Fruit fly (Drosophila melanogaster) whole organism, embryonic: ENCODE results near the gene Atg5.

Experiments
- B-H1 ChIP-seq: fragments of 200-800 bp; sonication (Bioruptor generic); IDR thresholded peaks from 3 replicates; pipeline ENCODE4 v1.3.6; 2022; ENCODE audit warnings: missing biosample characterization, missing genetic modification characterization
- CG12071 ChIP-seq: fragments of 200-800 bp; sonication (Bioruptor generic); optimal IDR thresholded peaks from 3 replicates; lab custom pipeline; 2018; ENCODE audit warnings: missing biosample characterization, mild to moderate bottlenecking, missing genetic modification characterization
- CG12155 ChIP-seq: fragments of 200-800 bp; sonication (Bioruptor generic); optimal IDR thresholded peaks from 3 replicates; lab custom pipeline; 2016; ENCODE audit warnings: missing biosample characterization, missing genetic modification characterization
- CG12219 ChIP-seq: fragments of 200-800 bp; sonication (Bioruptor generic); optimal IDR thresholded peaks from 3 replicates; lab custom pipeline; 2018; ENCODE audit warnings: missing biosample characterization, mild to moderate bottlenecking, missing genetic modification characterization
- CG12659 ChIP-seq: fragments of 200-800 bp; sonication (Bioruptor generic); optimal IDR thresholded peaks from 3 replicates; lab custom pipeline; 2017; ENCODE audit warnings: mild to moderate bottlenecking, missing biosample characterization, missing genetic modification reagents, missing genetic modification characterization
- CG12942 ChIP-seq: fragments of 200-800 bp; sonication (Bioruptor generic); optimal IDR thresholded peaks from 3 replicates; lab custom pipeline; 2016; ENCODE audit warnings: missing biosample characterization, missing genetic modification characterization
- CG13123 ChIP-seq: fragments of 200-800 bp; sonication (Bioruptor generic); optimal IDR thresholded peaks from 2 replicates; lab custom pipeline; 2016; ENCODE audit warnings: missing biosample characterization, missing genetic modification characterization
- CG14710 ChIP-seq: fragments of 200-800 bp; sonication (Bioruptor generic); optimal IDR thresholded peaks from 3 replicates; lab custom pipeline; 2019; ENCODE audit warnings: missing biosample characterization, mild to moderate bottlenecking, missing genetic modification characterization, moderate library complexity
- CG15514 ChIP-seq: fragments of 200-800 bp; sonication (Bioruptor generic); optimal IDR thresholded peaks from 3 replicates; lab custom pipeline; 2017; ENCODE audit warnings: missing biosample characterization, missing genetic modification characterization, mild to moderate bottlenecking, moderate library complexity, missing genetic modification reagents
- CG16863 ChIP-seq: fragments of 200-800 bp; sonication (Bioruptor generic); optimal IDR thresholded peaks from 3 replicates; lab custom pipeline; 2016; ENCODE audit warnings: missing biosample characterization, missing genetic modification characterization
- CG1832 ChIP-seq: fragments of 200-800 bp; sonication (Bioruptor generic); optimal IDR thresholded peaks from 2 replicates; lab custom pipeline; 2017; ENCODE audit warnings: missing biosample characterization, mild to moderate bottlenecking, missing genetic modification characterization, inconsistent platforms
- CG2120 ChIP-seq: fragments of 200-800 bp; sonication (Bioruptor generic); optimal IDR thresholded peaks from 3 replicates; lab custom pipeline; 2016; ENCODE audit warnings: missing biosample characterization, missing genetic modification characterization
- CG2889 ChIP-seq: fragments of 200-800 bp; sonication (Bioruptor generic); IDR thresholded peaks from 3 replicates; pipeline ENCODE4 v1.3.6; 2022; ENCODE audit warnings: missing biosample characterization, missing genetic modification characterization
- CG3281 ChIP-seq: fragments of 200-800 bp; sonication (Bioruptor generic); optimal IDR thresholded peaks from 3 replicates; lab custom pipeline; 2017; ENCODE audit warnings: missing biosample characterization, mild to moderate bottlenecking, missing genetic modification characterization
- CG42726 ChIP-seq: fragments of 200-800 bp; sonication (Bioruptor generic); IDR thresholded peaks from 2 replicates; pipeline ENCODE4 v1.3.6; 2022; ENCODE audit warnings: missing biosample characterization, missing genetic modification characterization; ENCODE audit not compliant: partially characterized antibody
- CG5953 ChIP-seq: fragments of 200-800 bp; sonication (Bioruptor generic); IDR thresholded peaks from 2 replicates; pipeline ENCODE4 v1.3.6; 2022; ENCODE audit warnings: missing biosample characterization, missing genetic modification characterization
- CG6654 ChIP-seq: fragments of 200-800 bp; sonication (Bioruptor generic); optimal IDR thresholded peaks from 2 replicates; lab custom pipeline; 2017; ENCODE audit warnings: missing biosample characterization, mild to moderate bottlenecking, missing genetic modification characterization
- CG6791 ChIP-seq: fragments of 200-800 bp; sonication (Bioruptor generic); IDR thresholded peaks from 3 replicates; pipeline ENCODE4 v1.3.6; 2022; ENCODE audit warnings: missing biosample characterization, missing genetic modification characterization; ENCODE audit not compliant: partially characterized antibody
- CG8478 ChIP-seq: fragments of >200 bp; optimal IDR thresholded peaks from 2 replicates; lab custom pipeline; 2018
- CG9876 ChIP-seq: fragments of 200-800 bp; sonication (Bioruptor generic); optimal IDR thresholded peaks from 2 replicates; lab custom pipeline; 2016; ENCODE audit warnings: missing biosample characterization, missing genetic modification characterization
- Dbx ChIP-seq: fragments of 200-800 bp; sonication (Bioruptor generic); IDR thresholded peaks from 3 replicates; pipeline ENCODE4 v1.3.6; 2022; ENCODE audit warnings: missing biosample characterization, missing genetic modification characterization
- ERR ChIP-seq: fragments of 200-800 bp; sonication (Bioruptor generic); optimal IDR thresholded peaks from 2 replicates; lab custom pipeline; 2016; ENCODE audit warnings: missing biosample characterization, missing genetic modification characterization
- Fer3 ChIP-seq: fragments of 200-800 bp; sonication (Bioruptor generic); optimal IDR thresholded peaks from 2 replicates; lab custom pipeline; 2018; ENCODE audit warnings: missing biosample characterization, mild to moderate bottlenecking, missing genetic modification characterization, moderate library complexity
- Hr39 ChIP-seq: fragments of >200 bp; optimal IDR thresholded peaks from 2 replicates; lab custom pipeline; 2017
- Hsf ChIP-seq: fragments of 200-800 bp; sonication (Bioruptor generic); optimal IDR thresholded peaks from 3 replicates; lab custom pipeline; 2016; ENCODE audit warnings: missing biosample characterization, missing genetic modification characterization
- Six4 ChIP-seq: fragments of 200-800 bp; sonication (Bioruptor generic); optimal IDR thresholded peaks from 2 replicates; lab custom pipeline; 2016; ENCODE audit warnings: missing biosample characterization, missing genetic modification characterization
- az2 ChIP-seq: fragments of 200-800 bp; sonication (Bioruptor generic); optimal IDR thresholded peaks from 3 replicates; lab custom pipeline; 2016; ENCODE audit warnings: missing biosample characterization, missing genetic modification characterization
- bsh ChIP-seq, 2 experiments: fragments of 200-800 bp; sonication (Bioruptor generic); optimal IDR thresholded peaks; 2 replicates each; lab custom pipeline; 2017 to 2018; ENCODE audit warnings: mild to moderate bottlenecking in 2 of 2, missing biosample characterization in 2 of 2, missing genetic modification characterization in 2 of 2, moderate library complexity in 1 of 2
- cas ChIP-seq: fragments of 200-800 bp; sonication (Bioruptor generic); IDR thresholded peaks from 2 replicates; pipeline ENCODE4 v1.3.6; 2022; ENCODE audit warnings: missing biosample characterization, missing genetic modification characterization
- crc ChIP-seq: fragments of 200-800 bp; sonication (Bioruptor generic); optimal IDR thresholded peaks from 2 replicates; lab custom pipeline; 2016; ENCODE audit warnings: missing biosample characterization, missing genetic modification characterization
- disco-r ChIP-seq: fragments of 200-800 bp; sonication (Bioruptor generic); optimal IDR thresholded peaks from 2 replicates; lab custom pipeline; 2016; ENCODE audit warnings: missing biosample characterization, missing genetic modification characterization
- dysf ChIP-seq: fragments of 200-800 bp; sonication (Bioruptor generic); IDR thresholded peaks from 3 replicates; pipeline ENCODE4 v1.3.6; 2022; ENCODE audit warnings: missing biosample characterization, missing genetic modification characterization
- ems ChIP-seq: fragments of 200-800 bp; sonication (Bioruptor generic); optimal IDR thresholded peaks from 3 replicates; lab custom pipeline; 2016; ENCODE audit warnings: missing biosample characterization, missing genetic modification characterization
- exex ChIP-seq: fragments of 200-800 bp; sonication (Bioruptor generic); optimal IDR thresholded peaks from 4 replicates; lab custom pipeline; 2018; ENCODE audit warnings: missing biosample characterization, mild to moderate bottlenecking, missing genetic modification characterization, moderate library complexity
- eyg ChIP-seq: fragments of 200-800 bp; sonication (Bioruptor generic); optimal IDR thresholded peaks from 3 replicates; lab custom pipeline; 2016; ENCODE audit warnings: missing biosample characterization, missing genetic modification characterization
- fd3F ChIP-seq: fragments of 200-800 bp; sonication (Bioruptor generic); optimal IDR thresholded peaks from 2 replicates; lab custom pipeline; 2018; ENCODE audit warnings: missing biosample characterization, mild to moderate bottlenecking, missing genetic modification characterization, moderate library complexity
- grn ChIP-seq: fragments of 200-800 bp; sonication (Bioruptor generic); optimal IDR thresholded peaks from 3 replicates; lab custom pipeline; 2017; ENCODE audit warnings: missing biosample characterization, missing genetic modification characterization
- insv ChIP-seq, 2 experiments: fragments of 200-800 bp; sonication (Bioruptor generic); optimal IDR thresholded peaks; 3 replicates each; lab custom pipeline; 2016 to 2018; ENCODE audit warnings: missing biosample characterization in 2 of 2, missing genetic modification characterization in 2 of 2
- lilli ChIP-seq: fragments of 200-800 bp; sonication (Bioruptor generic); optimal IDR thresholded peaks from 3 replicates; lab custom pipeline; 2016; ENCODE audit warnings: missing biosample characterization, missing genetic modification characterization
- lmd ChIP-seq: fragments of 200-800 bp; sonication (Bioruptor generic); IDR thresholded peaks from 2 replicates; pipeline ENCODE4 v1.3.6; 2022; ENCODE audit warnings: missing biosample characterization, missing genetic modification characterization
- mam ChIP-seq: fragments of 200-800 bp; sonication (Bioruptor generic); optimal IDR thresholded peaks from 3 replicates; lab custom pipeline; 2016; ENCODE audit warnings: missing biosample characterization, missing genetic modification characterization
- mld ChIP-seq: fragments of 200-800 bp; sonication (Bioruptor generic); IDR thresholded peaks from 3 replicates; pipeline ENCODE4 v1.3.6; 2022; ENCODE audit warnings: missing biosample characterization, missing genetic modification characterization; ENCODE audit not compliant: partially characterized antibody
- nom ChIP-seq: fragments of 200-800 bp; sonication (Bioruptor generic); optimal IDR thresholded peaks from 2 replicates; lab custom pipeline; 2017; ENCODE audit warnings: missing biosample characterization, missing genetic modification characterization, mild to moderate bottlenecking, moderate library complexity, missing genetic modification reagents
- org-1 ChIP-seq: fragments of 200-800 bp; sonication (Bioruptor generic); optimal IDR thresholded peaks from 2 replicates; lab custom pipeline; 2017; ENCODE audit warnings: missing biosample characterization, missing genetic modification characterization
- row ChIP-seq: fragments of 200-800 bp; sonication (Bioruptor generic); IDR thresholded peaks from 3 replicates; pipeline ENCODE4 v1.3.6; 2022; ENCODE audit warnings: missing biosample characterization, missing genetic modification characterization
- sens ChIP-seq: fragments of 200-800 bp; sonication (Bioruptor generic); peaks from one replicate; lab custom pipeline; 2016; ENCODE audit warnings: missing biosample characterization, missing genetic modification characterization
- so ChIP-seq: fragments of 200-800 bp; sonication (Bioruptor generic); IDR thresholded peaks from 3 replicates; pipeline ENCODE4 v1.3.6; 2022; ENCODE audit warnings: missing biosample characterization, missing genetic modification characterization
- unc-4 ChIP-seq: fragments of 200-800 bp; sonication (Bioruptor generic); IDR thresholded peaks from 2 replicates; pipeline ENCODE4 v1.3.6; 2022; ENCODE audit warnings: missing biosample characterization, missing genetic modification characterization; ENCODE audit not compliant: partially characterized antibody
- vfl ChIP-seq: fragments of 200-800 bp; sonication (Bioruptor generic); optimal IDR thresholded peaks from 2 replicates; lab custom pipeline; 2016; ENCODE audit warnings: missing biosample characterization, missing genetic modification characterization

Gene Atg5

dm6 chrX:7334801-7335176 is 11.2 kb upstream of the Atg5 start (continued):
- peak; percentile 72 for TF ChIP-seq CG12659 (GFP tag; lab: Kevin White, UChicago)
- TF ChIP-seq insv (GFP tag; optimal IDR thresholded peaks at IDR 0.05; lab: Kevin White, UChicago): no peak
- TF ChIP-seq CG12219 (GFP tag; lab: Kevin White, UChicago): peak; percentile 55
- no peak for TF ChIP-seq disco-r
- peak; percentile 51 for TF ChIP-seq fd3F
- TF ChIP-seq CG1832: no peak
- TF ChIP-seq az2 (GFP tag; lab: Kevin White, UChicago): peak; percentile 65
- TF ChIP-seq CG14710 (tag; lab: Kevin White, UChicago): peak; percentile 84
- no peak for TF ChIP-seq CG9876 (GFP tag; lab: Kevin White, UChicago)
- TF ChIP-seq CG42726 (GFP tag; lab: Robert Waterston, UW): no peak
- TF ChIP-seq cas: peak; percentile 62
- peak; percentile 35 for TF ChIP-seq nom (GFP tag; lab: Kevin White, UChicago)
- no peak for TF ChIP-seq ERR (GFP tag; lab: Kevin White, UChicago)
- peak; percentile 77; the same call in 2 of the 3 replicates for TF ChIP-seq so (GFP tag; lab: Robert Waterston, UW)
- TF ChIP-seq unc-4 (GFP tag; lab: Robert Waterston, UW): no peak
- no peak for TF ChIP-seq sens (GFP tag; lab: Kevin White, UChicago)
- peak; percentile 68; the same call in 2 of the 3 replicates for TF ChIP-seq Dbx (GFP tag; lab: Robert Waterston, UW)
- TF ChIP-seq CG8478 (lab: Kevin White, UChicago): no peak
- TF ChIP-seq lmd: peak; percentile 73
- TF ChIP-seq mld (GFP tag; lab: Robert Waterston, UW): no peak
- no peak for TF ChIP-seq eyg (GFP tag; lab: Kevin White, UChicago)
- TF ChIP-seq CG5953: no peak
- no peak for TF ChIP-seq CG6791 (GFP tag; lab: Robert Waterston, UW)
- TF ChIP-seq exex (tag; lab: Kevin White, UChicago): peak; percentile 18
- TF ChIP-seq Six4 (GFP tag; lab: Kevin White, UChicago): peak; percentile 40
- peak; percentile 33; the same call in 2 of the 3 replicates for TF ChIP-seq B-H1 (GFP tag; lab: Robert Waterston, UW)
- peak; percentile 21 for TF ChIP-seq CG12155

- TF ChIP-seq ems (GFP tag; lab: Kevin White, UChicago): peak; percentile 7
- peak in 1 of 2 experiments; percentile 34 for TF ChIP-seq bsh (GFP tag; optimal IDR thresholded peaks at IDR 0.05; lab: Kevin White, UChicago)
- TF ChIP-seq lilli (GFP tag; lab: Kevin White, UChicago): peak; percentile 71
- peak; percentile 3 for TF ChIP-seq CG15514
- TF ChIP-seq CG2889 (GFP tag; lab: Robert Waterston, UW): 0 out of 3 replicates have a peak, but pooled peaks have one; percentile 26
- TF ChIP-seq org-1: no peak
- TF ChIP-seq dysf (GFP tag; lab: Robert Waterston, UW): peak; percentile 59; the same call in 2 of the 3 replicates
- TF ChIP-seq lmd: peak; percentile 5
- TF ChIP-seq row (GFP tag; lab: Robert Waterston, UW): peak; percentile 46; the same call in 2 of the 3 replicates
- peak; percentile 29 for TF ChIP-seq CG16863 (GFP tag; lab: Kevin White, UChicago)
- TF ChIP-seq grn (GFP tag; lab: Kevin White, UChicago): no peak
- no peak for TF ChIP-seq CG13123 (GFP tag; lab: Kevin White, UChicago)
- TF ChIP-seq Hr39 (lab: Kevin White, UChicago): no peak
- TF ChIP-seq sens (GFP tag; lab: Kevin White, UChicago): peak; percentile 78
- peak; percentile 17 for TF ChIP-seq CG12942 (GFP tag; lab: Kevin White, UChicago)
- peak; percentile 74 for TF ChIP-seq CG6654 (GFP tag; lab: Kevin White, UChicago)
- TF ChIP-seq CG2120 (GFP tag; lab: Kevin White, UChicago): peak; percentile 90
- TF ChIP-seq Fer3 (tag; lab: Kevin White, UChicago): peak; percentile 49
- peak; percentile 36 for TF ChIP-seq crc (GFP tag; lab: Kevin White, UChicago)
- peak; percentile 47 for TF ChIP-seq eyg (GFP tag; lab: Kevin White, UChicago)
- TF ChIP-seq CG12071 (GFP tag; lab: Kevin White, UChicago): no peak
- TF ChIP-seq vfl (GFP tag; lab: Kevin White, UChicago): peak; percentile 6
- no peak for TF ChIP-seq CG42726 (GFP tag; lab: Robert Waterston, UW)
- TF ChIP-seq CG3281 (GFP tag; lab: Kevin White, UChicago): peak; percentile 69
- peak; percentile 73 for TF ChIP-seq mam (GFP tag; lab: Kevin White, UChicago)
- TF ChIP-seq Hsf (GFP tag; lab: Kevin White, UChicago): peak; percentile 34
These were observed 10.6 kb upstream of the Atg5 start for dm6 chrX:7333858-7334800.
